Worm (Caenorhabditis elegans): ENCODE measurements around the gene qns-1.

DNA sequence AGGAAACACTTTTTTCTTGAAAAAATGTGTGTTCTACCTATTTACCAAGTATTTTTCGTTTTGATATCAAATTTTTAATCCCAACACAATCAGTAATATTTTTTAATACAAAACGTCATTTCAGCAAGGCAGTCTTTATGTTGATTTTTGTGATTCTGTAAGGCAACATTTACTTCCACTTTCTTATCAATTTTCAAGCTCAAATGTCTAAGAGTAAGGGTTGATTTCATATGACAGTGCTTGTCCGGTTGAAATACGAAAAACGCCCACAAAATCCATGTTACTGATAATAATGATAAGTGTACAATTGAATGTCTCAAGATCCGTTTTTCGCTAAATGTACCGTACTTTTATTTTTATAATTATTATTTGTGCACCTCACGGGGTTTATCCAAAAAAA lies 17.0 kb upstream of the qns-1 start:
- no peak for TF ChIP-seq nhr-11 (tag; optimal IDR thresholded peaks at IDR 0.05)
- TF ChIP-seq ceh-48 (tag; optimal IDR thresholded peaks at IDR 0.05): no peak
- no peak for TF ChIP-seq ama-1 (optimal IDR thresholded peaks at IDR 0.05)
- no peak for TF ChIP-seq pat-9 (tag; optimal IDR thresholded peaks at IDR 0.05)
- TF ChIP-seq C08G9.2 (tag; optimal IDR thresholded peaks at IDR 0.05): no peak
- TF ChIP-seq unc-55 (GFP tag; optimal IDR thresholded peaks at IDR 0.05): no peak
- no peak for TF ChIP-seq zip-5 (tag; optimal IDR thresholded peaks at IDR 0.05)
- TF ChIP-seq nfya-1 (tag; optimal IDR thresholded peaks at IDR 0.05): no peak
- TF ChIP-seq pha-4 (tag; optimal IDR thresholded peaks at IDR 0.05): no peak

All from whole organism, late embryonic.